Fruit fly (Drosophila melanogaster) whole organism, embryonic: ENCODE data around the gene Papss.

Experiments used
- Asciz ChIP-seq: fragments of 200-800 bp; sonication (Bioruptor generic); optimal IDR thresholded peaks from 2 replicates; lab custom pipeline; 2017; ENCODE audit warnings: missing biosample characterization, mild to moderate bottlenecking, missing genetic modification characterization, missing genetic modification reagents
- CG11093 ChIP-seq: fragments of 200-800 bp; sonication (Bioruptor generic); IDR thresholded peaks from 3 replicates; pipeline ENCODE4 v1.3.6; 2022; ENCODE audit warnings: missing biosample characterization, missing genetic modification characterization
- CG11696 ChIP-seq: fragments of 200-800 bp; sonication (Bioruptor generic); IDR thresholded peaks from 2 replicates; pipeline ENCODE4 v1.3.6; 2022; ENCODE audit warnings: missing biosample characterization, missing genetic modification characterization
- CG12071 ChIP-seq: fragments of 200-800 bp; sonication (Bioruptor generic); optimal IDR thresholded peaks from 3 replicates; lab custom pipeline; 2018; ENCODE audit warnings: missing biosample characterization, mild to moderate bottlenecking, missing genetic modification characterization
- CG12219 ChIP-seq: fragments of 200-800 bp; sonication (Bioruptor generic); optimal IDR thresholded peaks from 3 replicates; lab custom pipeline; 2018; ENCODE audit warnings: missing biosample characterization, mild to moderate bottlenecking, missing genetic modification characterization
- CG13123 ChIP-seq: fragments of 200-800 bp; sonication (Bioruptor generic); optimal IDR thresholded peaks from 2 replicates; lab custom pipeline; 2016; ENCODE audit warnings: missing biosample characterization, missing genetic modification characterization
- CG13287 ChIP-seq: fragments of 200-800 bp; sonication (Bioruptor generic); IDR thresholded peaks from 2 replicates; pipeline ENCODE4 v1.3.6; 2022; ENCODE audit warnings: missing biosample characterization, missing genetic modification characterization; ENCODE audit not compliant: partially characterized antibody
- CG14860 ChIP-seq: fragments of 200-800 bp; sonication (Bioruptor generic); IDR thresholded peaks from 3 replicates; pipeline ENCODE4 v1.3.6; 2022; ENCODE audit warnings: missing biosample characterization, missing genetic modification characterization; ENCODE audit not compliant: partially characterized antibody
- CG15269 ChIP-seq: fragments of 200-800 bp; sonication (Bioruptor generic); optimal IDR thresholded peaks from 2 replicates; lab custom pipeline; 2018; ENCODE audit warnings: missing biosample characterization, mild to moderate bottlenecking, missing genetic modification characterization, moderate library complexity
- CG17328 ChIP-seq: fragments of 200-800 bp; sonication (Bioruptor generic); IDR thresholded peaks from 2 replicates; pipeline ENCODE4 v1.3.6; 2022; ENCODE audit warnings: missing biosample characterization, missing genetic modification characterization
- CG2712 ChIP-seq: fragments of 200-800 bp; optimal IDR thresholded peaks from 3 replicates; lab custom pipeline; 2019; ENCODE audit warnings: missing biosample characterization, mild to moderate bottlenecking, missing genetic modification characterization, moderate library complexity
- CG30020 ChIP-seq: fragments of 200-800 bp; optimal IDR thresholded peaks from 2 replicates; lab custom pipeline; 2019; ENCODE audit warnings: missing biosample characterization, mild to moderate bottlenecking, missing genetic modification characterization, moderate library complexity
- CG31388 ChIP-seq: fragments of 200-800 bp; sonication (Bioruptor generic); optimal IDR thresholded peaks from 2 replicates; lab custom pipeline; 2016; ENCODE audit warnings: missing biosample characterization, missing genetic modification characterization
- CG34224 ChIP-seq: fragments of 200-800 bp; sonication (Bioruptor generic); IDR thresholded peaks from 3 replicates; pipeline ENCODE4 v1.3.6; 2022; ENCODE audit warnings: missing biosample characterization, missing genetic modification characterization; ENCODE audit not compliant: partially characterized antibody
- CG4424 ChIP-seq: fragments of 200-800 bp; sonication (Bioruptor generic); optimal IDR thresholded peaks from 3 replicates; lab custom pipeline; 2016; ENCODE audit warnings: missing biosample characterization, missing genetic modification characterization
- CG4617 ChIP-seq: fragments of 200-800 bp; sonication (Bioruptor generic); optimal IDR thresholded peaks from 3 replicates; lab custom pipeline; 2016; ENCODE audit warnings: missing biosample characterization, missing genetic modification characterization, borderline replicate concordance
- CG6765 ChIP-seq: fragments of 200-800 bp; sonication (Bioruptor generic); optimal IDR thresholded peaks from 3 replicates; lab custom pipeline; 2017; ENCODE audit warnings: missing biosample characterization, mild to moderate bottlenecking, missing genetic modification characterization
- CG7271 ChIP-seq: fragments of 200-800 bp; sonication (Bioruptor generic); optimal IDR thresholded peaks from 2 replicates; lab custom pipeline; 2018; ENCODE audit warnings: missing biosample characterization, mild to moderate bottlenecking, missing genetic modification characterization, moderate library complexity
- CG7372 ChIP-seq: fragments of 200-800 bp; sonication (Bioruptor generic); IDR thresholded peaks from 2 replicates; pipeline ENCODE4 v1.3.6; 2022; ENCODE audit warnings: missing biosample characterization, missing genetic modification characterization
- CTCF ChIP-seq: fragments of 200-800 bp; sonication (Bioruptor generic); optimal IDR thresholded peaks from 2 replicates; lab custom pipeline; 2017; ENCODE audit warnings: missing biosample characterization, mild to moderate bottlenecking, missing genetic modification characterization, moderate library complexity
- Camta ChIP-seq: fragments of 200-800 bp; sonication (Bioruptor generic); optimal IDR thresholded peaks from 2 replicates; lab custom pipeline; 2016; ENCODE audit warnings: missing biosample characterization, missing genetic modification characterization
- Dad ChIP-seq: fragments of 200-800 bp; sonication (Bioruptor generic); optimal IDR thresholded peaks from 3 replicates; lab custom pipeline; 2016; ENCODE audit warnings: missing biosample characterization, missing genetic modification characterization
- Dip3 ChIP-seq: fragments of 200-800 bp; sonication (Bioruptor generic); optimal IDR thresholded peaks from 3 replicates; lab custom pipeline; 2016; ENCODE audit warnings: missing biosample characterization, missing genetic modification characterization
- Eip74EF ChIP-seq, 2 experiments: fragments of 200-800 bp in 1 of 2; fragments of >200 bp in 1 of 2; sonication (Bioruptor generic) in 1 of 2; optimal IDR thresholded peaks; 2 replicates each; lab custom pipeline; 2017 to 2019; ENCODE audit warnings: missing biosample characterization in 2 of 2, missing genetic modification characterization in 2 of 2, mild to moderate bottlenecking in 1 of 2, moderate library complexity in 1 of 2
- HmgZ ChIP-seq: fragments of 200-800 bp; sonication (Bioruptor generic); optimal IDR thresholded peaks from 2 replicates; lab custom pipeline; 2018; ENCODE audit warnings: missing biosample characterization, mild to moderate bottlenecking, missing genetic modification characterization
- Hr51 ChIP-seq, 2 experiments: fragments of 200-800 bp; sonication (Bioruptor generic); optimal IDR thresholded peaks; 2 replicates in 1 of 2; 3 replicates in 1 of 2; lab custom pipeline; 2016 to 2018; ENCODE audit warnings: missing biosample characterization in 2 of 2, missing genetic modification characterization in 2 of 2, mild to moderate bottlenecking in 1 of 2, moderate library complexity in 1 of 2
- Mad ChIP-seq: fragments of 200-800 bp; sonication (Bioruptor generic); optimal IDR thresholded peaks from 2 replicates; lab custom pipeline; 2016; ENCODE audit warnings: missing biosample characterization, missing genetic modification characterization
- Max ChIP-seq: fragments of 200-800 bp; sonication (Bioruptor generic); optimal IDR thresholded peaks from 2 replicates; lab custom pipeline; 2016; ENCODE audit warnings: missing biosample characterization, mild to moderate bottlenecking, missing genetic modification characterization
- NC2α ChIP-seq: fragments of 200-800 bp; sonication (Bioruptor generic); optimal IDR thresholded peaks from 2 replicates; lab custom pipeline; 2016; ENCODE audit warnings: missing biosample characterization, missing genetic modification characterization
- Poxn ChIP-seq: fragments of 200-800 bp; sonication (Bioruptor generic); IDR thresholded peaks from 2 replicates; pipeline ENCODE4 v1.3.6; 2022; ENCODE audit warnings: missing biosample characterization, missing genetic modification characterization
- Xbp1 ChIP-seq: fragments of 200-800 bp; sonication (Bioruptor generic); optimal IDR thresholded peaks from 3 replicates; lab custom pipeline; 2016; ENCODE audit warnings: missing biosample characterization, mild to moderate bottlenecking, missing genetic modification characterization
- bigmax ChIP-seq: fragments of 200-800 bp; sonication (Bioruptor generic); optimal IDR thresholded peaks from 2 replicates; lab custom pipeline; 2018; ENCODE audit warnings: missing biosample characterization, mild to moderate bottlenecking, missing genetic modification characterization
- cg ChIP-seq: fragments of 200-800 bp; sonication (Bioruptor generic); optimal IDR thresholded peaks from 3 replicates; lab custom pipeline; 2019; ENCODE audit warnings: missing biosample characterization, mild to moderate bottlenecking, missing genetic modification characterization, moderate library complexity
- dan ChIP-seq: fragments of 200-800 bp; sonication (Bioruptor generic); IDR thresholded peaks from 2 replicates; pipeline ENCODE4 v1.3.6; 2022; ENCODE audit warnings: missing biosample characterization, missing genetic modification characterization
- dpn ChIP-seq, 2 experiments: fragments of 200-800 bp; sonication (Bioruptor generic); optimal IDR thresholded peaks; 3 replicates each; lab custom pipeline; 2016; ENCODE audit warnings: missing biosample characterization in 2 of 2, missing genetic modification characterization in 2 of 2
- dysf ChIP-seq: fragments of 200-800 bp; sonication (Bioruptor generic); IDR thresholded peaks from 3 replicates; pipeline ENCODE4 v1.3.6; 2022; ENCODE audit warnings: missing biosample characterization, missing genetic modification characterization
- esg ChIP-seq: fragments of 200-800 bp; sonication (Bioruptor generic); conservative IDR thresholded peaks from 2 replicates; pipeline ENCODE4 v1.3.6; 2022; ENCODE audit warnings: missing biosample characterization, missing genetic modification characterization
- gcm ChIP-seq: fragments of 200-800 bp; sonication (Bioruptor generic); optimal IDR thresholded peaks from 2 replicates; lab custom pipeline; 2019; ENCODE audit warnings: missing biosample characterization, mild to moderate bottlenecking, missing genetic modification characterization, moderate library complexity
- gt ChIP-seq: fragments of 200-800 bp; sonication (Bioruptor generic); IDR thresholded peaks from 2 replicates; pipeline ENCODE4 v1.3.6; 2022; ENCODE audit warnings: missing biosample characterization, missing genetic modification characterization
- ham ChIP-seq: fragments of 200-800 bp; sonication (Bioruptor generic); IDR thresholded peaks from 2 replicates; pipeline ENCODE4 v1.3.6; 2022; ENCODE audit warnings: missing biosample characterization, missing genetic modification characterization
- hbn ChIP-seq: fragments of 200-800 bp; sonication (Bioruptor generic); IDR thresholded peaks from 2 replicates; pipeline ENCODE4 v1.3.6; 2022; ENCODE audit warnings: missing biosample characterization, missing genetic modification characterization; ENCODE audit not compliant: partially characterized antibody
- kah ChIP-seq: fragments of 200-800 bp; sonication (Bioruptor generic); optimal IDR thresholded peaks from 2 replicates; lab custom pipeline; 2018; ENCODE audit warnings: missing biosample characterization, mild to moderate bottlenecking, missing genetic modification characterization
- kni ChIP-seq: fragments of 200-800 bp; sonication (Bioruptor generic); optimal IDR thresholded peaks from 3 replicates; lab custom pipeline; 2017; ENCODE audit warnings: mild to moderate bottlenecking, missing biosample characterization, missing genetic modification reagents, missing genetic modification characterization
- lilli ChIP-seq: fragments of 200-800 bp; sonication (Bioruptor generic); optimal IDR thresholded peaks from 3 replicates; lab custom pipeline; 2016; ENCODE audit warnings: missing biosample characterization, missing genetic modification characterization
- luna ChIP-seq: fragments of 200-800 bp; sonication (Bioruptor generic); optimal IDR thresholded peaks from 2 replicates; lab custom pipeline; 2016; ENCODE audit warnings: missing biosample characterization, missing genetic modification characterization
- mirr ChIP-seq: fragments of 200-800 bp; sonication (Bioruptor generic); optimal IDR thresholded peaks from 3 replicates; lab custom pipeline; 2018; ENCODE audit warnings: missing biosample characterization, mild to moderate bottlenecking, missing genetic modification characterization
- pho ChIP-seq: fragments of 200-800 bp; sonication (Bioruptor generic); optimal IDR thresholded peaks from 2 replicates; lab custom pipeline; 2016; ENCODE audit warnings: missing biosample characterization, missing genetic modification characterization
- run ChIP-seq: fragments of 200-800 bp; sonication (Bioruptor generic); optimal IDR thresholded peaks from 3 replicates; lab custom pipeline; 2018; ENCODE audit warnings: missing biosample characterization, mild to moderate bottlenecking, missing genetic modification characterization
- tgo ChIP-seq: fragments of 200-800 bp; sonication (Bioruptor generic); IDR thresholded peaks from 3 replicates; pipeline ENCODE4 v1.3.6; 2022; ENCODE audit warnings: missing biosample characterization, missing genetic modification characterization

The Papss gene

dm6 chr3L:19870843-19871666, 26.0 kb downstream of the Papss start, which contains the start of the genes Rab8 and Usp32 (continued):
- TF ChIP-seq mirr (GFP tag; lab: Kevin White, UChicago) (peak; percentile 49), cg (GFP tag; lab: Kevin White, UChicago) (peak; percentile 61), CG13123 (GFP tag; lab: Kevin White, UChicago) (peak; percentile 11), kni (GFP tag; lab: Kevin White, UChicago) (no peak), CG13287 (GFP tag; lab: Robert Waterston, UW) (peak; percentile 89), esg (GFP tag; lab: Robert Waterston, UW) (no peak), CG7372 (GFP tag; lab: Robert Waterston, UW) (no peak), NC2α (GFP tag; lab: Kevin White, UChicago) (peak; percentile 49), CG12219 (GFP tag; lab: Kevin White, UChicago) (no peak), dysf (no peak), Camta (GFP tag; lab: Kevin White, UChicago) (peak; percentile 31), hbn (GFP tag; lab: Robert Waterston, UW) (peak; percentile 71), Xbp1 (GFP tag; lab: Kevin White, UChicago) (peak; percentile 77), run (tag; lab: Kevin White, UChicago) (no peak), Max (GFP tag; lab: Kevin White, UChicago) (peak; percentile 57), CG2712 (tag; lab: Kevin White, UChicago) (peak; percentile 44), gt (GFP tag; lab: Robert Waterston, UW) (no peak; the same call in 1 of the 2 replicates), CG14860 (peak; percentile 78), CG31388 (GFP tag; lab: Kevin White, UChicago) (no peak), HmgZ (peak; percentile 82), bigmax (GFP tag; lab: Kevin White, UChicago) (peak; percentile 40), CG12071 (GFP tag; lab: Kevin White, UChicago) (peak; percentile 1), Dad (GFP tag; lab: Kevin White, UChicago) (peak; percentile 72), kah (GFP tag; lab: Kevin White, UChicago) (peak; percentile 8), CG4617 (peak; percentile 93), CG6765 (peak; percentile 31), luna (GFP tag; lab: Kevin White, UChicago) (peak; percentile 55), pho (GFP tag; lab: Kevin White, UChicago) (peak; percentile 75), tgo (no peak), Hr51 (GFP tag; optimal IDR thresholded peaks at IDR 0.05; lab: Kevin White, UChicago) (peak in 1 of 2 experiments; percentile 69), CG11696 (no peak), gcm (peak; percentile 73), lilli (GFP tag; lab: Kevin White, UChicago) (peak; percentile 81), dan (GFP tag; lab: Robert Waterston, UW) (no peak), CG7271 (peak; percentile 22), CG4424 (GFP tag; lab: Kevin White, UChicago) (peak; percentile 51), Eip74EF (GFP tag; optimal IDR thresholded peaks at IDR 0.05; lab: Kevin White, UChicago) (peak in 1 of 2 experiments; percentile 29), CG30020 (tag; lab: Kevin White, UChicago) (peak; percentile 63), dpn (GFP tag; optimal IDR thresholded peaks at IDR 0.05; lab: Kevin White, UChicago) (peak; percentile 63 to 80), CTCF (GFP tag; lab: Kevin White, UChicago) (no peak), Dip3 (GFP tag; lab: Kevin White, UChicago) (peak; percentile 68), CG15269 (no peak), Mad (peak; percentile 68), Asciz (GFP tag; lab: Kevin White, UChicago) (no peak), ham (GFP tag; lab: Robert Waterston, UW) (no peak), Poxn (GFP tag; lab: Robert Waterston, UW) (no peak), CG34224 (GFP tag; lab: Robert Waterston, UW) (peak; percentile 86), CG17328 (GFP tag; lab: Robert Waterston, UW) (peak; percentile 53), CG11093 (GFP tag; lab: Robert Waterston, UW) (no peak)
